Fruit fly (Drosophila melanogaster) whole organism, adult: ENCODE measurements around the gene Ilp7.

Experiments
- CG11617 ChIP-seq: fragments of 200-800 bp; sonication (Bioruptor generic); optimal IDR thresholded peaks from 2 replicates; lab custom pipeline; 2017; ENCODE audit warnings: mild to moderate bottlenecking, missing biosample characterization, missing genetic modification reagents, missing genetic modification characterization
- CG12768 ChIP-seq: fragments of 200-800 bp; sonication (Bioruptor generic); optimal IDR thresholded peaks from 2 replicates; lab custom pipeline; 2017; ENCODE audit warnings: missing biosample characterization, missing genetic modification characterization, mild to moderate bottlenecking, moderate library complexity, missing genetic modification reagents
- CG14711 ChIP-seq: fragments of 200-800 bp; sonication (Bioruptor generic); optimal IDR thresholded peaks from 2 replicates; lab custom pipeline; 2018; ENCODE audit warnings: missing biosample characterization, mild to moderate bottlenecking, missing genetic modification characterization, moderate library complexity
- CG1620 ChIP-seq: fragments of 200-800 bp; sonication (Bioruptor generic); optimal IDR thresholded peaks from 2 replicates; lab custom pipeline; 2016; ENCODE audit warnings: missing biosample characterization, missing genetic modification characterization
- CG33017 ChIP-seq: fragments of 200-800 bp; sonication (Bioruptor generic); optimal IDR thresholded peaks from 2 replicates; lab custom pipeline; 2018; ENCODE audit warnings: missing biosample characterization, mild to moderate bottlenecking, missing genetic modification characterization, moderate library complexity
- CG5204 ChIP-seq: fragments of 200-800 bp; sonication (Bioruptor generic); optimal IDR thresholded peaks from 2 replicates; lab custom pipeline; 2016; ENCODE audit warnings: missing biosample characterization, missing genetic modification characterization
- CG7045 ChIP-seq: fragments of 200-800 bp; sonication (Bioruptor generic); optimal IDR thresholded peaks from 2 replicates; lab custom pipeline; 2017; ENCODE audit warnings: missing biosample characterization, mild to moderate bottlenecking, missing genetic modification characterization
- CG7101 ChIP-seq: fragments of 200-800 bp; sonication (Bioruptor generic); optimal IDR thresholded peaks from 2 replicates; lab custom pipeline; 2018; ENCODE audit warnings: missing biosample characterization, mild to moderate bottlenecking, missing genetic modification characterization, moderate library complexity
- Clk ChIP-seq: fragments of 200-800 bp; sonication (Bioruptor generic); optimal IDR thresholded peaks from 2 replicates; lab custom pipeline; 2017; ENCODE audit warnings: missing biosample characterization, missing genetic modification characterization
- Crg-1 ChIP-seq: fragments of 200-800 bp; sonication (Bioruptor generic); optimal IDR thresholded peaks from 2 replicates; lab custom pipeline; 2016; ENCODE audit warnings: missing biosample characterization, missing genetic modification characterization
- Hr96 ChIP-seq: fragments of 200-800 bp; sonication (Bioruptor generic); optimal IDR thresholded peaks from 2 replicates; lab custom pipeline; 2016; ENCODE audit warnings: missing biosample characterization, missing genetic modification characterization
- Mnt ChIP-seq: fragments of 200-800 bp; sonication (Bioruptor generic); optimal IDR thresholded peaks from 2 replicates; lab custom pipeline; 2016; ENCODE audit warnings: missing biosample characterization, mild to moderate bottlenecking, missing genetic modification characterization
- bab1 ChIP-seq: fragments of 200-800 bp; sonication (Bioruptor generic); optimal IDR thresholded peaks from 3 replicates; lab custom pipeline; 2019; ENCODE audit warnings: missing biosample characterization, mild to moderate bottlenecking, missing genetic modification characterization, moderate library complexity
- cic ChIP-seq: fragments of 200-800 bp; sonication (Bioruptor generic); optimal IDR thresholded peaks from 2 replicates; lab custom pipeline; 2017; ENCODE audit warnings: missing biosample characterization, mild to moderate bottlenecking, missing genetic modification characterization, moderate library complexity
- cnc ChIP-seq, 2 experiments: fragments of >200 bp; optimal IDR thresholded peaks; 2 replicates each; lab custom pipeline; 2017
- kay ChIP-seq: fragments of 200-800 bp; sonication (Bioruptor generic); peaks from one replicate; lab custom pipeline; 2016; ENCODE audit warnings: missing biosample characterization, missing genetic modification characterization, borderline replicate concordance
- ovo ChIP-seq: fragments of 200-800 bp; sonication (Bioruptor generic); optimal IDR thresholded peaks from 2 replicates; lab custom pipeline; 2016; ENCODE audit warnings: missing biosample characterization, missing genetic modification characterization
- pad ChIP-seq: fragments of 200-800 bp; sonication (Bioruptor generic); optimal IDR thresholded peaks from 3 replicates; lab custom pipeline; 2017; ENCODE audit warnings: missing biosample characterization, missing genetic modification characterization, mild to moderate bottlenecking, moderate library complexity, missing genetic modification reagents
- tj ChIP-seq: fragments of 200-800 bp; sonication (Bioruptor generic); optimal IDR thresholded peaks from 3 replicates; lab custom pipeline; 2017; ENCODE audit warnings: missing biosample characterization, mild to moderate bottlenecking, missing genetic modification characterization, moderate library complexity
- toe ChIP-seq: fragments of 200-800 bp; sonication (Bioruptor generic); optimal IDR thresholded peaks from 2 replicates; lab custom pipeline; 2016; ENCODE audit warnings: missing biosample characterization, missing genetic modification characterization

Ilp7 gene

dm6 chrX:3674829-3675228 lies 7.4 kb downstream of the Ilp7 start:
- TF ChIP-seq ovo (GFP tag; lab: Kevin White, UChicago) (no peak), pad (GFP tag; lab: Kevin White, UChicago) (no peak), kay (GFP tag; lab: Kevin White, UChicago) (no peak), Mnt (no peak), CG14711 (tag; lab: Kevin White, UChicago) (no peak), CG5204 (GFP tag; lab: Kevin White, UChicago) (no peak), Hr96 (GFP tag; lab: Kevin White, UChicago) (no peak), cic (GFP tag; lab: Kevin White, UChicago) (no peak), CG1620 (GFP tag; lab: Kevin White, UChicago) (no peak), CG7101 (tag; lab: Kevin White, UChicago) (no peak), CG11617 (GFP tag; lab: Kevin White, UChicago) (no peak), cnc (optimal IDR thresholded peaks at IDR 0.05; lab: Kevin White, UChicago) (no peak), Crg-1 (GFP tag; lab: Kevin White, UChicago) (no peak), bab1 (no peak), CG33017 (tag; lab: Kevin White, UChicago) (no peak), Clk (GFP tag; lab: Kevin White, UChicago) (no peak), toe (no peak), CG12768 (GFP tag; lab: Kevin White, UChicago) (no peak), tj (GFP tag; lab: Kevin White, UChicago) (no peak), CG7045 (no peak)

DNA sequence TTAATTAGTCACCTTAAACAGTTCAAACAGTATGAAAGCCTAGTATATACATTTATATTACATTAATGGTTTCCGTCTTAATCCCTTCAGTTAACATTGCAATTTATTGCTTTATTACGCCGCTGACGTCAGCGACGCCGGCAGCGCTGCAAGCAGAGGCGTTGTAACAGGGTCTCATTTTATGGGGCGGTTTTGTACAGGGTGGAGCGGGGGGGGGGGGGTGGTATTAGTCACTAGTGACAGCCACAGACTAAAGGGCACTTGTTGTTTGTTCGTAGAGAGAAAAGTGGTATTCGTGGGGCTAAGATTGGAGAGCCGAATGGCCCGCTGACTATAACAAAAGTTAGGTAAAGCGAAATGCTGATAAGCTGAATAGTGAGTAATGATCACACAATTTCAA lies 8.1 kb downstream of the Ilp7 start:
- peak; percentile 92 for TF ChIP-seq cic (GFP tag; lab: Kevin White, UChicago)
- TF ChIP-seq kay (GFP tag; lab: Kevin White, UChicago): peak; percentile 99
- peak; percentile 12 for TF ChIP-seq Clk (GFP tag; lab: Kevin White, UChicago)
- no peak for TF ChIP-seq toe
- peak; percentile 45 for TF ChIP-seq pad (GFP tag; lab: Kevin White, UChicago)
- peak; percentile 43 for TF ChIP-seq CG11617 (GFP tag; lab: Kevin White, UChicago)
- TF ChIP-seq Hr96 (GFP tag; lab: Kevin White, UChicago): peak; percentile 10
- peak; percentile 67 for TF ChIP-seq ovo (GFP tag; lab: Kevin White, UChicago)
- peak; percentile 63 for TF ChIP-seq Mnt
- peak; percentile 29 for TF ChIP-seq CG33017 (tag; lab: Kevin White, UChicago)
- TF ChIP-seq cnc (optimal IDR thresholded peaks at IDR 0.05; lab: Kevin White, UChicago): no peak
- peak; percentile 91 for TF ChIP-seq CG12768 (GFP tag; lab: Kevin White, UChicago)
- TF ChIP-seq Crg-1 (GFP tag; lab: Kevin White, UChicago): peak; percentile 39
- peak; percentile 46 for TF ChIP-seq CG7045
- no peak for TF ChIP-seq CG1620 (GFP tag; lab: Kevin White, UChicago)
- TF ChIP-seq bab1: peak; percentile 40
- no peak for TF ChIP-seq CG5204 (GFP tag; lab: Kevin White, UChicago)
- no peak for TF ChIP-seq CG14711 (tag; lab: Kevin White, UChicago)
- peak; percentile 64 for TF ChIP-seq tj (GFP tag; lab: Kevin White, UChicago)
- TF ChIP-seq CG7101 (tag; lab: Kevin White, UChicago): peak; percentile 53

dm6 chrX:3676469-3677155 lies 9.2 kb downstream of the Ilp7 start:
- TF ChIP-seq CG12768 (GFP tag; lab: Kevin White, UChicago): no peak
- TF ChIP-seq kay (GFP tag; lab: Kevin White, UChicago): peak; percentile 84
- peak; percentile 69 for TF ChIP-seq cic (GFP tag; lab: Kevin White, UChicago)
- peak; percentile 57 for TF ChIP-seq tj (GFP tag; lab: Kevin White, UChicago)
- peak; percentile 3 for TF ChIP-seq CG7101 (tag; lab: Kevin White, UChicago)
- no peak for TF ChIP-seq Clk (GFP tag; lab: Kevin White, UChicago)
- TF ChIP-seq Mnt: peak; percentile 94
- TF ChIP-seq bab1: peak; percentile 58

DNA sequence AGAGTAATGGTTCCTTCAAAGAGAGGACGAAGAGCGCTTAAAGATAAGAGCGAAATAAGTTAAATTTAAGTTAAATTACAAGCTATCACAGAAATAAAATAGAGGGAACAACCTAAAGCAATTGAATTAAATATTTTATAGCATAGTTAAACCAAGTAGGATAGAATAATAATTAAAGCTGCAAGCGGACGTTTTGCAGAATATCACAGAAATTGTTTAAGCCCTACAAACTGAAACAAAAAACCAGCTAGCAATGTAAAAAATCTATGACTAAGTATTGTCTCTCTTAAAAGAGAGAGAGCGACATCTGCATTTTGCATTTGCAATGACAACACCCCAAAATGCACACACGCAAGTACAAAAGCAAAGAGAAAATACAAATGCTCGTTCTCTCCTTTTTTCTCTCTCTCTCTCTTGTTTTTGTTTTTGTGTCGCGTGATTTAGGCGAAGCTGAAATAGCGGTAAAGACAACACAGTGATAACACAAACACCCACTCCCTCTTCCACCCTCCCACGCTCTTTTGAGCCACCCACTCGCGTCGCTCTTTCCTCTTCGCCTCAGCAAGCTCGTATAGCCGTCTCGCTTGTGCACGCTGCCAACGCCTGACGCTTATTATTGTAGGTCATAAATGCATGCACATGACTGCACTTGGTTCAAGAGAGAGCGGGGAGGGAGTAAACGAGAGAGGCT lies 9.9 kb downstream of the Ilp7 start:
- TF ChIP-seq tj (GFP tag; lab: Kevin White, UChicago): peak; percentile 80
- TF ChIP-seq CG33017 (tag; lab: Kevin White, UChicago): no peak
- TF ChIP-seq pad (GFP tag; lab: Kevin White, UChicago): peak; percentile 95
- TF ChIP-seq CG14711 (tag; lab: Kevin White, UChicago): no peak
- no peak for TF ChIP-seq CG7045
- no peak for TF ChIP-seq Crg-1 (GFP tag; lab: Kevin White, UChicago)
- TF ChIP-seq cic (GFP tag; lab: Kevin White, UChicago): peak; percentile 88
- peak; percentile 51 for TF ChIP-seq Hr96 (GFP tag; lab: Kevin White, UChicago)
- no peak for TF ChIP-seq CG5204 (GFP tag; lab: Kevin White, UChicago)
- TF ChIP-seq CG1620 (GFP tag; lab: Kevin White, UChicago): no peak
- peak; percentile 98 for TF ChIP-seq ovo (GFP tag; lab: Kevin White, UChicago)
- no peak for TF ChIP-seq Clk (GFP tag; lab: Kevin White, UChicago)
- TF ChIP-seq toe: peak; percentile 11
- TF ChIP-seq Mnt: peak; percentile 98
- TF ChIP-seq CG11617 (GFP tag; lab: Kevin White, UChicago): no peak
- peak; percentile 57 for TF ChIP-seq CG12768 (GFP tag; lab: Kevin White, UChicago)

DNA sequence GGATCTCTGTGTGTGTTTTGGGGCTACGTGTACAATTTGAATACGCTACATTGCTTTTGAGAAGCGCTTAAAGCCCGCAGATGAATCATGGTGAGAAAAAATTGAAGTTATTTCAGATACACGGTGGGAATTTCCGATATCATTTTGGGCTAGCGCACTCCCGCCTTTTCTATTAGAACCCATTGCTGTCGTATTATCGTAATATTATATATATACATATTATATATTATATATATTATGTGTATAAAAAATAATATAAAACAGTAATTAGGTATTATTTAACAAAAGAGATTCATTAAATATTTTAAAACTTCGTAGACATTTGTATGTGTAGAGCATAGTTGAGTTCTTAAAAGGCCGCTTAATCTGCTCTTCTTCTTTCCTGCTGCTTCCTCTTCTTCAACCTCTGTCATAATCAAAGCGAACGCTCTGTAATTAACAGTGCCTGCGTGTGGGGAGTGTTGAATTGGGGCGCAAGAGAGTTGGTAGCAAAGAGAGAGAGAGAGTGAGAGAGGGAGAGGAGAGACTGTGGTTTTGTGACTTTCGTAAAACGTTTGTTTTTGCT lies 10.5 kb downstream of the Ilp7 start:
- TF ChIP-seq CG7101 (tag; lab: Kevin White, UChicago) (peak; percentile 85), Mnt (no peak), ovo (GFP tag; lab: Kevin White, UChicago) (peak; percentile 13), bab1 (peak; percentile 79), CG14711 (tag; lab: Kevin White, UChicago) (peak; percentile 87), CG12768 (GFP tag; lab: Kevin White, UChicago) (peak; percentile 38), CG33017 (tag; lab: Kevin White, UChicago) (peak; percentile 78), Hr96 (GFP tag; lab: Kevin White, UChicago) (no peak), CG7045 (peak; percentile 36), pad (GFP tag; lab: Kevin White, UChicago) (peak; percentile 86), CG1620 (GFP tag; lab: Kevin White, UChicago) (no peak), Clk (GFP tag; lab: Kevin White, UChicago) (no peak), cic (GFP tag; lab: Kevin White, UChicago) (peak; percentile 24), CG11617 (GFP tag; lab: Kevin White, UChicago) (peak; percentile 84), kay (GFP tag; lab: Kevin White, UChicago) (peak; percentile 83), toe (no peak), tj (GFP tag; lab: Kevin White, UChicago) (peak; percentile 62), Crg-1 (GFP tag; lab: Kevin White, UChicago) (no peak), cnc (optimal IDR thresholded peaks at IDR 0.05; lab: Kevin White, UChicago) (no peak), CG5204 (GFP tag; lab: Kevin White, UChicago) (no peak)
